Fruit fly (Drosophila melanogaster) whole organism: ENCODE data around the gene CG32452.
"Not testable (repeated sequence)": the region's sequence is repeated elsewhere in the genome, so short reads cannot be mapped to it uniquely, and the experiment has no call there.

Experiments
- CG8478 ChIP-seq: fragments of >200 bp; optimal IDR thresholded peaks from 2 replicates; lab custom pipeline; 2018; ENCODE audit warnings: inconsistent platforms
- Dll ChIP-seq: fragments of >200 bp; optimal IDR thresholded peaks from 2 replicates; lab custom pipeline; 2017
- EcR ChIP-seq, 2 experiments: fragments of >200 bp; optimal IDR thresholded peaks; 2 replicates each; lab custom pipeline; 2017; ENCODE audit warnings: missing biosample characterization in 2 of 2, missing genetic modification characterization in 2 of 2, missing genetic modification reagents in 2 of 2
- pan ChIP-seq: fragments of >200 bp; optimal IDR thresholded peaks from 2 replicates; lab custom pipeline; 2017
- psq ChIP-seq: fragments of >200 bp; optimal IDR thresholded peaks from 2 replicates; lab custom pipeline; 2017
- usp ChIP-seq: fragments of >200 bp; optimal IDR thresholded peaks from 2 replicates; lab custom pipeline; 2017; ENCODE audit warnings: missing biosample characterization, missing genetic modification characterization, mixed read lengths

dm6 chr3L:22696930-22697329, 20.6 kb upstream of the CG32452 start, which contains the start of gene CG32453:
- not testable (repeated sequence) for TF ChIP-seq pan (lab: Kevin White, UChicago); EcR (GFP tag; optimal IDR thresholded peaks at IDR 0.05; lab: Kevin White, UChicago); usp; psq; Dll (lab: Kevin White, UChicago); CG8478
